Worm (Caenorhabditis elegans) whole organism, L4 larva: Measurements from ENCODE around the gene M02D8.5.

Source experiments
- D1046.2 ChIP-seq: fragments of 200-800 bp; sonication (Bioruptor generic); IDR thresholded peaks from 2 replicates; pipeline ENCODE4 v1.3.6; 2022; ENCODE audit warnings: missing genetic modification characterization, missing compliant biosample characterization
- F10B5.3 ChIP-seq: sonication (generic microtip); optimal IDR thresholded peaks from 2 replicates; lab custom pipeline; 2016; ENCODE audit warnings: mild to moderate bottlenecking, missing genetic modification characterization, missing compliant biosample characterization
- F26F4.8 ChIP-seq: fragments of 200-800 bp; sonication (Bioruptor generic); conservative IDR thresholded peaks from 2 replicates; pipeline ENCODE4 v1.3.6; 2022; ENCODE audit warnings: missing genetic modification characterization, missing compliant biosample characterization
- F44E2.7 ChIP-seq: fragments of 200-800 bp; sonication (Bioruptor generic); IDR thresholded peaks from 2 replicates; pipeline ENCODE4 v2.1.2; 2022; ENCODE audit warnings: missing genetic modification characterization, missing compliant biosample characterization
- Y48G9A.11 ChIP-seq: fragments of 200-800 bp; sonication (Bioruptor generic); IDR thresholded peaks from 2 replicates; pipeline ENCODE4 v1.3.6; 2022; ENCODE audit warnings: missing genetic modification reagents, missing genetic modification characterization, missing compliant biosample characterization
- Y75B8A.6 ChIP-seq: fragments of 200-800 bp; sonication (Bioruptor generic); IDR thresholded peaks from 2 replicates; pipeline ENCODE4 v1.3.6; 2022; ENCODE audit warnings: missing genetic modification reagents, missing genetic modification characterization, missing compliant biosample characterization
- ZK546.5 ChIP-seq, 2 experiments: sonication (generic microtip); optimal IDR thresholded peaks; 2 replicates each; lab custom pipeline; 2017; ENCODE audit warnings: missing biosample characterization in 2 of 2, missing genetic modification characterization in 2 of 2
- aha-1 ChIP-seq: fragments of 150-350 bp; peaks from one replicate; lab custom pipeline; 2014; ENCODE audit warnings: missing biosample characterization, missing genetic modification characterization
- arid-1 ChIP-seq: fragments of 200-800 bp; sonication (Bioruptor generic); conservative IDR thresholded peaks from 2 replicates; pipeline ENCODE4 v1.3.6; 2022; ENCODE audit warnings: missing genetic modification reagents, missing genetic modification characterization, missing compliant biosample characterization
- ceh-44 ChIP-seq: fragments of 200-800 bp; sonication (Bioruptor generic); IDR thresholded peaks from 2 replicates; pipeline ENCODE4 v1.3.6; 2022; ENCODE audit warnings: missing genetic modification reagents, missing genetic modification characterization, missing compliant biosample characterization
- ceh-82 ChIP-seq: sonication (generic microtip); optimal IDR thresholded peaks from 2 replicates; lab custom pipeline; 2017; ENCODE audit warnings: missing biosample characterization, missing genetic modification characterization
- ces-1 ChIP-seq: fragments of 150-350 bp; sonication (generic microtip); optimal IDR thresholded peaks from 4 replicates; lab custom pipeline; 2014; ENCODE audit warnings: missing biosample characterization, missing genetic modification reagents, missing genetic modification characterization
- dmd-9 ChIP-seq: fragments of 200-800 bp; sonication (Bioruptor generic); IDR thresholded peaks from 2 replicates; pipeline ENCODE4 v1.3.6; 2022; ENCODE audit warnings: missing genetic modification reagents, missing genetic modification characterization, missing compliant biosample characterization
- duxl-1 ChIP-seq: sonication (generic microtip); optimal IDR thresholded peaks from 2 replicates; lab custom pipeline; 2016; ENCODE audit warnings: mild to moderate bottlenecking, missing genetic modification characterization, moderate library complexity, missing compliant biosample characterization; ENCODE audit not compliant: poor library complexity
- dve-1 ChIP-seq: sonication (generic microtip); optimal IDR thresholded peaks from 2 replicates; lab custom pipeline; 2017; ENCODE audit warnings: antibody characterized with exemption, mild to moderate bottlenecking, missing genetic modification characterization, missing compliant biosample characterization; ENCODE audit not compliant: insufficient read depth
- hif-1 ChIP-seq, 2 experiments: sonication (generic microtip); optimal IDR thresholded peaks; 2 replicates each; lab custom pipeline; 2016 to 2017; ENCODE audit warnings: missing compliant biosample characterization in 2 of 2, missing genetic modification characterization in 2 of 2, missing genetic modification reagents in 2 of 2, missing genotype in 2 of 2, mild to moderate bottlenecking in 1 of 2
- jun-1 ChIP-seq: fragments of 150-350 bp; optimal IDR thresholded peaks from 2 replicates; lab custom pipeline; 2014; ENCODE audit warnings: missing biosample characterization, missing genetic modification reagents, missing genetic modification characterization
- lin-1 ChIP-seq: fragments of 200-800 bp; sonication (Bioruptor generic); IDR thresholded peaks from 2 replicates; pipeline ENCODE4 v1.3.6; 2022; ENCODE audit warnings: missing genetic modification reagents, missing genetic modification characterization, missing compliant biosample characterization
- lin-38 ChIP-seq: fragments of 200-800 bp; sonication (Bioruptor generic); IDR thresholded peaks from 2 replicates; pipeline ENCODE4 v1.3.6; 2022; ENCODE audit warnings: missing genetic modification reagents, missing genetic modification characterization, missing compliant biosample characterization
- lir-3 ChIP-seq: sonication (generic microtip); optimal IDR thresholded peaks from 2 replicates; lab custom pipeline; 2016; ENCODE audit warnings: mild to moderate bottlenecking, missing genetic modification characterization, missing compliant biosample characterization
- mes-2 ChIP-seq: sonication (generic microtip); optimal IDR thresholded peaks from 2 replicates; lab custom pipeline; 2016; ENCODE audit warnings: missing genotype, mild to moderate bottlenecking, missing genetic modification characterization, missing compliant biosample characterization; ENCODE audit not compliant: poor library complexity, severe bottlenecking
- mxl-2 ChIP-seq: fragments of 200-800 bp; sonication (Bioruptor generic); conservative IDR thresholded peaks from 2 replicates; pipeline ENCODE4 v1.3.6; 2022; ENCODE audit warnings: missing genetic modification reagents, missing genetic modification characterization, missing compliant biosample characterization
- nhr-102 ChIP-seq: sonication (generic microtip); optimal IDR thresholded peaks from 2 replicates; lab custom pipeline; 2016; ENCODE audit warnings: mild to moderate bottlenecking, missing genetic modification characterization, moderate library complexity, missing compliant biosample characterization
- nhr-28 ChIP-seq: fragments of 150-350 bp; optimal IDR thresholded peaks from 2 replicates; lab custom pipeline; 2014; ENCODE audit warnings: missing biosample characterization, missing genetic modification characterization
- nhr-42 ChIP-seq: fragments of 200-800 bp; sonication (Bioruptor generic); IDR thresholded peaks from 2 replicates; pipeline ENCODE4 v1.3.6; 2022; ENCODE audit warnings: missing genetic modification characterization, missing compliant biosample characterization
- nhr-77 ChIP-seq: fragments of 150-350 bp; optimal IDR thresholded peaks from 2 replicates; lab custom pipeline; 2014; ENCODE audit warnings: missing biosample characterization, missing genetic modification characterization
- pha-4 ChIP-seq, 2 experiments: fragments of 150-350 bp in 1 of 2; fragments of 200-800 bp in 1 of 2; sonication (Bioruptor generic) in 1 of 2; IDR thresholded peaks in 1 of 2; optimal IDR thresholded peaks in 1 of 2; 2 replicates each; pipeline versions ENCODE4 v1.3.6 to Lab custom; 2014 to 2022; ENCODE audit warnings: missing genetic modification characterization in 2 of 2, missing genetic modification reagents in 2 of 2, missing biosample characterization in 1 of 2, missing compliant biosample characterization in 1 of 2
- pqm-1 ChIP-seq: sonication (generic microtip); optimal IDR thresholded peaks from 2 replicates; lab custom pipeline; 2017; ENCODE audit warnings: missing biosample characterization, missing genetic modification characterization
- rbr-2 ChIP-seq: sonication (generic microtip); optimal IDR thresholded peaks from 2 replicates; lab custom pipeline; 2016; ENCODE audit warnings: missing genotype, missing genetic modification characterization, missing compliant biosample characterization
- saeg-2 ChIP-seq: fragments of 200-800 bp; sonication (Bioruptor generic); IDR thresholded peaks from 2 replicates; pipeline ENCODE4 v1.3.6; 2022; ENCODE audit warnings: missing genetic modification reagents, missing genetic modification characterization, missing compliant biosample characterization
- set-16 ChIP-seq: fragments of 200-800 bp; sonication (Bioruptor generic); IDR thresholded peaks from 2 replicates; pipeline ENCODE4 v1.3.6; 2022; ENCODE audit warnings: missing genetic modification reagents, missing genetic modification characterization, missing compliant biosample characterization
- snpc-1.2 ChIP-seq: fragments of 200-800 bp; sonication (Bioruptor generic); IDR thresholded peaks from 2 replicates; pipeline ENCODE4 v1.3.6; 2022; ENCODE audit warnings: missing genetic modification reagents, missing genetic modification characterization, missing compliant biosample characterization
- spr-1 ChIP-seq: sonication (generic microtip); optimal IDR thresholded peaks from 2 replicates; lab custom pipeline; 2016; ENCODE audit warnings: mild to moderate bottlenecking, missing genetic modification characterization, missing compliant biosample characterization
- spr-3 ChIP-seq: fragments of 200-800 bp; sonication (Bioruptor generic); optimal IDR thresholded peaks from 2 replicates; lab custom pipeline; 2018; ENCODE audit warnings: mild to moderate bottlenecking, missing genetic modification characterization, missing compliant biosample characterization
- tag-97 ChIP-seq: fragments of 200-800 bp; sonication (Bioruptor generic); IDR thresholded peaks from 2 replicates; pipeline ENCODE4 v1.3.6; 2022; ENCODE audit warnings: missing genetic modification characterization, missing compliant biosample characterization
- unc-130 ChIP-seq: sonication (generic microtip); optimal IDR thresholded peaks from 2 replicates; lab custom pipeline; 2016; ENCODE audit warnings: missing genetic modification reagents, missing genetic modification characterization, missing compliant biosample characterization
- zfp-2 ChIP-seq: sonication (generic microtip); optimal IDR thresholded peaks from 2 replicates; lab custom pipeline; 2016; ENCODE audit warnings: mild to moderate bottlenecking, missing genetic modification characterization, missing compliant biosample characterization
- zfp-3 ChIP-seq: fragments of 200-800 bp; sonication (Bioruptor generic); conservative IDR thresholded peaks from 2 replicates; pipeline ENCODE4 v1.3.6; 2022; ENCODE audit warnings: missing genetic modification reagents, missing genetic modification characterization, missing compliant biosample characterization
- zip-11 ChIP-seq: fragments of 200-800 bp; sonication (Bioruptor generic); IDR thresholded peaks from 2 replicates; pipeline ENCODE4 v1.3.6; 2022; ENCODE audit warnings: missing genetic modification characterization, missing compliant biosample characterization
- ztf-11 ChIP-seq: fragments of 150-350 bp; optimal IDR thresholded peaks from 2 replicates; lab custom pipeline; 2014; ENCODE audit warnings: missing biosample characterization, missing genetic modification characterization

The M02D8.5 gene

ce11 chrX:8741629-8742170 is 19.7 kb downstream of the M02D8.5 start:
- TF ChIP-seq spr-3 (GFP tag; lab: Kevin White, UChicago) (no peak), nhr-77 (tag; lab: Kevin White, UChicago) (no peak), zip-11 (GFP tag; lab: Robert Waterston, UW) (no peak), arid-1 (GFP tag; lab: Robert Waterston, UW) (no peak), duxl-1 (tag; lab: Kevin White, UChicago) (no peak), nhr-102 (tag; lab: Kevin White, UChicago) (no peak), set-16 (GFP tag; lab: Robert Waterston, UW) (peak; percentile 88), lin-1 (GFP tag; lab: Robert Waterston, UW) (no peak), F10B5.3 (tag; lab: Kevin White, UChicago) (peak; percentile 54), Y48G9A.11 (0 out of 2 replicates have a peak, but pooled peaks have one; percentile 26), lin-38 (GFP tag; lab: Robert Waterston, UW) (no peak), unc-130 (no peak), snpc-1.2 (GFP tag; lab: Robert Waterston, UW) (peak; percentile 49; the same call in 1 of the 2 replicates), Y75B8A.6 (no peak), aha-1 (no peak), jun-1 (tag; lab: Kevin White, UChicago) (no peak), D1046.2 (GFP tag; lab: Robert Waterston, UW) (0 out of 2 replicates have a peak, but pooled peaks have one; percentile 25), nhr-42 (GFP tag; lab: Robert Waterston, UW) (0 out of 2 replicates have a peak, but pooled peaks have one; percentile 24)

- TF ChIP-seq aha-1 (peak; percentile 65), pha-4 (GFP tag; IDR thresholded peaks at IDR 0.05; lab: Robert Waterston, UW) (no peak), pha-4 (tag; optimal IDR thresholded peaks at IDR 0.05; lab: Kevin White, UChicago) (no peak)
Measured at ce11 chrX:8739373-8739772, 22.0 kb downstream of the M02D8.5 start, which contains the start of gene M02D8.2. Gene M02D8.2 (plus strand): TSS chrX:8739673.

- TF ChIP-seq Y48G9A.11 (no peak), mes-2 (tag; lab: Kevin White, UChicago) (no peak), arid-1 (GFP tag; lab: Robert Waterston, UW) (no peak), snpc-1.2 (GFP tag; lab: Robert Waterston, UW) (no peak), ceh-44 (GFP tag; lab: Robert Waterston, UW) (no peak), F44E2.7 (GFP tag; lab: Robert Waterston, UW) (no peak), F10B5.3 (tag; lab: Kevin White, UChicago) (no peak), F26F4.8 (no peak), spr-1 (tag; lab: Kevin White, UChicago) (no peak), set-16 (GFP tag; lab: Robert Waterston, UW) (no peak), dmd-9 (GFP tag; lab: Robert Waterston, UW) (no peak), hif-1 (tag; optimal IDR thresholded peaks at IDR 0.05; lab: Kevin White, UChicago) (no peak), jun-1 (tag; lab: Kevin White, UChicago) (no peak), ceh-82 (tag; lab: Kevin White, UChicago) (no peak), pqm-1 (tag; lab: Kevin White, UChicago) (no peak), zfp-2 (tag; lab: Kevin White, UChicago) (no peak), D1046.2 (GFP tag; lab: Robert Waterston, UW) (no peak), lin-38 (GFP tag; lab: Robert Waterston, UW) (no peak), rbr-2 (tag; lab: Kevin White, UChicago) (no peak), nhr-77 (tag; lab: Kevin White, UChicago) (no peak)
- TF ChIP-seq, all 104 proteins: peak for 0
Measured at ce11 chrX:8737801-8738200, 23.6 kb downstream of the M02D8.5 start.

ce11 chrX:8736965-8737464 is 24.4 kb downstream of the M02D8.5 start, which contains the start of gene M02D8.3:
Gene M02D8.3 (minus strand): TSS chrX:8737015.
- TF ChIP-seq F10B5.3 (tag; lab: Kevin White, UChicago) (no peak), dve-1 (peak; percentile 71), F26F4.8 (no peak), saeg-2 (GFP tag; lab: Robert Waterston, UW) (no peak), unc-130 (no peak), zfp-3 (no peak), tag-97 (GFP tag; lab: Robert Waterston, UW) (no peak), mxl-2 (GFP tag; lab: Robert Waterston, UW) (no peak), nhr-28 (peak; percentile 89), Y48G9A.11 (no peak), ZK546.5 (tag; optimal IDR thresholded peaks at IDR 0.05; lab: Kevin White, UChicago) (no peak), dmd-9 (GFP tag; lab: Robert Waterston, UW) (no peak), ztf-11 (no peak), duxl-1 (tag; lab: Kevin White, UChicago) (no peak), ces-1 (GFP tag; lab: Kevin White, UChicago) (no peak), nhr-42 (GFP tag; lab: Robert Waterston, UW) (no peak), F44E2.7 (GFP tag; lab: Robert Waterston, UW) (no peak), lin-1 (GFP tag; lab: Robert Waterston, UW) (0 out of 2 replicates have a peak, but pooled peaks have one; percentile 13), ceh-82 (tag; lab: Kevin White, UChicago) (no peak), lir-3 (tag; lab: Kevin White, UChicago) (no peak), mes-2 (tag; lab: Kevin White, UChicago) (peak; percentile 62)
